Worm (Caenorhabditis elegans) whole organism, mixed stage, embryonic: ENCODE results near the gene F23A7.8.

Source experiments
- nhr-76 ChIP-seq: sonication (generic microtip); optimal IDR thresholded peaks from 2 replicates; lab custom pipeline; 2017; ENCODE audit warnings: missing biosample characterization, missing genetic modification characterization
- unc-39 ChIP-seq: fragments of 150-350 bp; optimal IDR thresholded peaks from 2 replicates; lab custom pipeline; 2014; ENCODE audit warnings: missing biosample characterization, missing genetic modification characterization

DNA sequence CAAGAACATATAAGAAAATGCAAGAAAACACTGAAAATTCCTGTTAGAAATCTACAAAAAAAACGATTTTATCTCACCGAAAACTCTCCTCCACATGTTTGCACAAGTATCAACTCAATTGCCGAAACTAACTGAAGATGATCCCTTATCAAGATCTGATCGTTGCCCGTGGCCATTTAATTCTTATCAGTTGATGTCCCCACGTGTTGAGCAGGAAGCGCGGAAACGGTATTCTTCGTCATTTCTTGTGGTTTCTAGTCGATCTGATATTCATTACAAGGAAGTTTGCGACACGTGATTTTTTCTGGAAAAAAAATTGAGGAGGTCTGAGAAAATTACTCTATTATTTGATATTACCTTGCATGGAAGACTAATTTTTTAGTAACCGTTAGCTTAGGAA, 49.8 kb upstream of the F23A7.8 start, which contains the start of gene F09C8.1:
- TF ChIP-seq unc-39 (tag; lab: Kevin White, UChicago): no peak
- no peak for TF ChIP-seq nhr-76
